Worm (Caenorhabditis elegans) whole organism, L3 larva: Measurements from ENCODE around the gene Y69H2.15.

ENCODE experiments used
- nhr-43 ChIP-seq: sonication (generic microtip); optimal IDR thresholded peaks from 2 replicates; lab custom pipeline; 2016; ENCODE audit warnings: mild to moderate bottlenecking, missing genetic modification characterization, missing compliant biosample characterization; ENCODE audit not compliant: poor library complexity, severe bottlenecking
- sea-2 ChIP-seq: fragments of 150-350 bp; sonication (generic microtip); optimal IDR thresholded peaks from 4 replicates; lab custom pipeline; 2014; ENCODE audit warnings: missing biosample characterization, missing genetic modification reagents, missing genetic modification characterization
- ztf-11 ChIP-seq: fragments of 150-350 bp; optimal IDR thresholded peaks from 2 replicates; lab custom pipeline; 2014; ENCODE audit warnings: missing biosample characterization, missing genetic modification characterization

DNA sequence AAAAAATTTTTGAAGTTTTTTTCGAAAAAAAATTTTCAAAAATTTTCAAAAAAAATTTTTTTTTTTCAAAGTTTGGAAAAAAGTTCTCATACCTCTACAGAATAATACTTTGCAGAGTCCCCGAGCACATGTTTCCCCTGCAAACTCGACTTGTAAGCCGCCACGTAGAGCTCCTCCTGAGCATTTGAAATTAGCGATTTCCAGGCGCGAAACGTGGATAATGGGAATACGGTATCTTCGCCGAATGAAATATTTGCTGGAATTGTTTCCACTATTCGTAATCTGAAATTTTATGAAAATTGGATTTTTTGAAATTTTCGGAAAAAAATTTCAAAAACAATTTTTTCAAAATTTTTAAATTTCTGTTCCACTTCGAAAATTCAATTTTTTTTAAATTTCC, 50.5 kb downstream of the Y69H2.15 start:
- TF ChIP-seq ztf-11, result no peak
- no peak for TF ChIP-seq nhr-43 (tag; lab: Kevin White, UChicago)
- TF ChIP-seq sea-2 (GFP tag; lab: Kevin White, UChicago), result no peak
